Worm (Caenorhabditis elegans) whole organism, L1 larva: Measurements from ENCODE around the gene alx-1.

ENCODE experiments used
- C04F5.9 ChIP-seq: sonication (generic microtip); optimal IDR thresholded peaks from 2 replicates; lab custom pipeline; 2016; ENCODE audit warnings: missing genetic modification characterization, missing compliant biosample characterization
- C34B4.2 ChIP-seq: sonication (generic microtip); optimal IDR thresholded peaks from 2 replicates; lab custom pipeline; 2017; ENCODE audit warnings: mild to moderate bottlenecking, missing genetic modification characterization, missing compliant biosample characterization
- F16B12.6 ChIP-seq: fragments of 150-350 bp; optimal IDR thresholded peaks from 2 replicates; lab custom pipeline; 2014; ENCODE audit warnings: missing biosample characterization, missing genetic modification characterization
- aha-1 ChIP-seq: fragments of 150-350 bp; optimal IDR thresholded peaks from 2 replicates; lab custom pipeline; 2014; ENCODE audit warnings: missing biosample characterization, missing genetic modification characterization
- alr-1 ChIP-seq: fragments of 200-800 bp; sonication (Bioruptor generic); optimal IDR thresholded peaks from 2 replicates; lab custom pipeline; 2018; ENCODE audit warnings: borderline replicate concordance, mild to moderate bottlenecking, missing genetic modification characterization, missing compliant biosample characterization
- aly-2 ChIP-seq: fragments of 150-350 bp; optimal IDR thresholded peaks from 2 replicates; lab custom pipeline; 2014; ENCODE audit warnings: missing biosample characterization, missing genetic modification characterization
- blmp-1 ChIP-seq: fragments of 150-350 bp; optimal IDR thresholded peaks from 2 replicates; lab custom pipeline; 2014; ENCODE audit warnings: missing biosample characterization, missing genetic modification characterization
- ceh-63 ChIP-seq: fragments of 200-800 bp; sonication (Bioruptor generic); optimal IDR thresholded peaks from 2 replicates; lab custom pipeline; 2018; ENCODE audit warnings: mild to moderate bottlenecking, missing genetic modification characterization, missing compliant biosample characterization
- ceh-82 ChIP-seq, 3 experiments: fragments of 150-350 bp in 1 of 3; sonication (generic microtip) in 2 of 3; optimal IDR thresholded peaks; 2 replicates each; lab custom pipeline; 2014 to 2017; ENCODE audit warnings: missing biosample characterization in 3 of 3, missing genetic modification characterization in 3 of 3
- ces-1 ChIP-seq: fragments of 150-350 bp; optimal IDR thresholded peaks from 2 replicates; lab custom pipeline; 2014; ENCODE audit warnings: missing biosample characterization, missing genetic modification reagents, missing genetic modification characterization
- dpl-1 ChIP-seq, 3 experiments: fragments of 150-350 bp in 2 of 3; sonication (generic microtip) in 1 of 3; optimal IDR thresholded peaks; 2 replicates each; lab custom pipeline; 2014 to 2017; ENCODE audit warnings: missing biosample characterization in 3 of 3, missing genetic modification characterization in 3 of 3, missing genetic modification reagents in 3 of 3
- efl-1 ChIP-seq, 4 experiments: fragments of 150-350 bp; optimal IDR thresholded peaks in 3 of 4; peaks in 1 of 4; 1 replicate in 1 of 4; 2 replicates in 3 of 4; lab custom pipeline; 2014; ENCODE audit warnings: missing biosample characterization in 2 of 4, missing genetic modification characterization in 2 of 4, missing genetic modification reagents in 2 of 4
- efl-3 ChIP-seq: fragments of 200-800 bp; sonication (Bioruptor generic); optimal IDR thresholded peaks from 2 replicates; lab custom pipeline; 2018; ENCODE audit warnings: mild to moderate bottlenecking, missing genetic modification characterization, missing compliant biosample characterization
- egl-27 ChIP-seq, 2 experiments: fragments of 150-350 bp in 1 of 2; sonication (generic microtip); optimal IDR thresholded peaks; 3 replicates each; lab custom pipeline; 2017 to 2018; ENCODE audit warnings: missing biosample characterization in 2 of 2, missing genetic modification characterization in 2 of 2, missing genetic modification reagents in 2 of 2
- fkh-4 ChIP-seq: sonication (generic microtip); optimal IDR thresholded peaks from 2 replicates; lab custom pipeline; 2016; ENCODE audit warnings: missing compliant biosample characterization, missing genetic modification characterization, borderline replicate concordance
- fkh-8 ChIP-seq: sonication (generic microtip); optimal IDR thresholded peaks from 2 replicates; lab custom pipeline; 2016; ENCODE audit warnings: mild to moderate bottlenecking, missing genetic modification characterization, missing compliant biosample characterization
- grh-1 ChIP-seq: fragments of 200-800 bp; sonication (Bioruptor generic); IDR thresholded peaks from 2 replicates; pipeline ENCODE4 v1.3.6; 2022; ENCODE audit warnings: missing genetic modification reagents, missing genetic modification characterization, missing compliant biosample characterization
- hlh-17 ChIP-seq: fragments of 200-800 bp; sonication (Bioruptor generic); optimal IDR thresholded peaks from 2 replicates; lab custom pipeline; 2018; ENCODE audit warnings: missing genetic modification characterization, mild to moderate bottlenecking, missing compliant biosample characterization, moderate library complexity, borderline replicate concordance
- hpl-2 ChIP-seq: fragments of 150-350 bp; optimal IDR thresholded peaks from 2 replicates; lab custom pipeline; 2014; ENCODE audit warnings: missing biosample characterization, missing genetic modification reagents, missing genetic modification characterization
- lin-13 ChIP-seq: fragments of 150-350 bp; optimal IDR thresholded peaks from 2 replicates; lab custom pipeline; 2014; ENCODE audit warnings: missing biosample characterization, missing genetic modification reagents, missing genetic modification characterization
- lin-14 ChIP-seq: fragments of 200-800 bp; sonication (Bioruptor generic); optimal IDR thresholded peaks from 2 replicates; lab custom pipeline; 2018; ENCODE audit warnings: mild to moderate bottlenecking, missing genetic modification characterization, moderate library complexity, missing compliant biosample characterization
- lin-15B ChIP-seq: fragments of 150-350 bp; sonication (generic microtip); optimal IDR thresholded peaks from 3 replicates; lab custom pipeline; 2014; ENCODE audit warnings: missing biosample characterization, missing genetic modification characterization
- lin-35 ChIP-seq, 2 experiments: fragments of 150-350 bp; optimal IDR thresholded peaks; 2 replicates each; lab custom pipeline; 2014; ENCODE audit warnings: missing biosample characterization in 2 of 2, missing genetic modification characterization in 2 of 2, missing genetic modification reagents in 2 of 2
- lsy-2 ChIP-seq, 2 experiments: fragments of 150-350 bp; optimal IDR thresholded peaks; 2 replicates each; lab custom pipeline; 2014; ENCODE audit warnings: missing biosample characterization in 2 of 2, missing genetic modification characterization in 2 of 2
- nhr-12 ChIP-seq: sonication (generic microtip); optimal IDR thresholded peaks from 2 replicates; lab custom pipeline; 2017; ENCODE audit warnings: missing biosample characterization, missing genetic modification characterization
- nhr-47 ChIP-seq: sonication (generic microtip); optimal IDR thresholded peaks from 2 replicates; lab custom pipeline; 2016; ENCODE audit warnings: mild to moderate bottlenecking, missing genetic modification characterization, moderate library complexity, missing compliant biosample characterization
- nhr-71 ChIP-seq: sonication (generic microtip); optimal IDR thresholded peaks from 2 replicates; lab custom pipeline; 2016; ENCODE audit warnings: mild to moderate bottlenecking, missing genetic modification characterization, moderate library complexity, missing compliant biosample characterization
- nhr-84 ChIP-seq: sonication (generic microtip); optimal IDR thresholded peaks from 2 replicates; lab custom pipeline; 2017; ENCODE audit warnings: missing biosample characterization, missing genetic modification characterization
- nhr-90 ChIP-seq: sonication (generic microtip); optimal IDR thresholded peaks from 2 replicates; lab custom pipeline; 2016; ENCODE audit warnings: mild to moderate bottlenecking, missing genetic modification characterization, missing compliant biosample characterization; ENCODE audit not compliant: poor library complexity
- pag-3 ChIP-seq: sonication (generic microtip); optimal IDR thresholded peaks from 2 replicates; lab custom pipeline; 2017; ENCODE audit warnings: missing genetic modification characterization, mild to moderate bottlenecking, missing compliant biosample characterization, antibody characterized with exemption, borderline replicate concordance; ENCODE audit not compliant: insufficient read depth
- rnt-1 ChIP-seq: sonication (generic microtip); optimal IDR thresholded peaks from 2 replicates; lab custom pipeline; 2016; ENCODE audit warnings: mild to moderate bottlenecking, missing genetic modification characterization, moderate library complexity, missing compliant biosample characterization
- skn-1 ChIP-seq: fragments of 150-350 bp; optimal IDR thresholded peaks from 2 replicates; lab custom pipeline; 2014; ENCODE audit warnings: missing biosample characterization, missing genetic modification characterization
- snu-23 ChIP-seq: sonication (generic microtip); optimal IDR thresholded peaks from 2 replicates; lab custom pipeline; 2016; ENCODE audit warnings: missing genetic modification characterization, missing compliant biosample characterization
- sox-4 ChIP-seq: sonication (generic microtip); optimal IDR thresholded peaks from 2 replicates; lab custom pipeline; 2016; ENCODE audit warnings: missing genetic modification characterization, missing compliant biosample characterization
- sup-37 ChIP-seq: fragments of 200-800 bp; sonication (Bioruptor generic); optimal IDR thresholded peaks from 2 replicates; lab custom pipeline; 2018; ENCODE audit warnings: mild to moderate bottlenecking, missing genetic modification characterization, missing compliant biosample characterization
- swsn-7 ChIP-seq: sonication (generic microtip); optimal IDR thresholded peaks from 2 replicates; lab custom pipeline; 2016; ENCODE audit warnings: missing genetic modification characterization, missing compliant biosample characterization
- tbx-2 ChIP-seq: sonication (generic microtip); optimal IDR thresholded peaks from 2 replicates; lab custom pipeline; 2016; ENCODE audit warnings: missing genetic modification characterization, missing compliant biosample characterization
- unc-130 ChIP-seq: fragments of 150-350 bp; optimal IDR thresholded peaks from 2 replicates; lab custom pipeline; 2017; ENCODE audit warnings: missing biosample characterization, missing genetic modification characterization, inconsistent platforms
- unc-30 ChIP-seq: sonication (generic microtip); optimal IDR thresholded peaks from 2 replicates; lab custom pipeline; 2017; ENCODE audit warnings: missing biosample characterization, missing genetic modification characterization
- unc-86 ChIP-seq: sonication (generic microtip); optimal IDR thresholded peaks from 2 replicates; lab custom pipeline; 2016; ENCODE audit warnings: missing genetic modification characterization, missing compliant biosample characterization
- unc-98 ChIP-seq: fragments of 200-800 bp; sonication (Bioruptor generic); IDR thresholded peaks from 2 replicates; pipeline ENCODE4 v1.3.6; 2022; ENCODE audit warnings: missing genetic modification characterization, missing compliant biosample characterization
- zip-4 ChIP-seq: fragments of 200-800 bp; sonication (Bioruptor generic); optimal IDR thresholded peaks from 2 replicates; lab custom pipeline; 2018; ENCODE audit warnings: mild to moderate bottlenecking, missing genetic modification characterization, moderate library complexity, missing compliant biosample characterization

The alx-1 gene

ce11 chrIII:9946806-9947419 is 10.2 kb upstream of the alx-1 start, which contains the start of gene K03H1.7:
TSS of gene K03H1.7 (plus strand) at chrIII:9947405.
- TF ChIP-seq sup-37, result no peak
- no peak for TF ChIP-seq efl-3 (GFP tag; lab: Kevin White, UChicago)
- no peak for TF ChIP-seq ceh-82 (tag; optimal IDR thresholded peaks at IDR 0.05; lab: Kevin White, UChicago)
- TF ChIP-seq dpl-1 (GFP tag; optimal IDR thresholded peaks at IDR 0.05; lab: Kevin White, UChicago), result peak; percentile 43 to 80 (median 67)
- TF ChIP-seq unc-30 (tag; lab: Kevin White, UChicago), result no peak
- no peak for TF ChIP-seq rnt-1 (tag; lab: Kevin White, UChicago)
- no peak for TF ChIP-seq sox-4 (tag; lab: Kevin White, UChicago)
- TF ChIP-seq lin-35 (GFP tag; optimal IDR thresholded peaks at IDR 0.05; lab: Kevin White, UChicago), result peak; percentile 1 to 84
- no peak for TF ChIP-seq ces-1 (GFP tag; lab: Kevin White, UChicago)
- no peak for TF ChIP-seq aly-2
- no peak for TF ChIP-seq unc-86
- TF ChIP-seq efl-1 (optimal IDR thresholded peaks at IDR 0.05; lab: Kevin White, UChicago), result peak; percentile 64 to 69
- TF ChIP-seq efl-1 (GFP tag; optimal IDR thresholded peaks at IDR 0.05 in 1 of 2; lab: Kevin White, UChicago), result peak; percentile 81 to 97
- TF ChIP-seq lin-15B, result peak; percentile 63
- no peak for TF ChIP-seq C34B4.2
- TF ChIP-seq lin-13 (GFP tag; lab: Kevin White, UChicago), result no peak
- no peak for TF ChIP-seq ceh-63 (GFP tag; lab: Kevin White, UChicago)
- no peak for TF ChIP-seq unc-98 (GFP tag; lab: Robert Waterston, UW)
- no peak for TF ChIP-seq pag-3 (tag; lab: Kevin White, UChicago)
- peak; percentile 74 for TF ChIP-seq F16B12.6 (tag; lab: Kevin White, UChicago)
- TF ChIP-seq lin-14 (GFP tag; lab: Kevin White, UChicago), result no peak
- TF ChIP-seq nhr-47, result no peak
- no peak for TF ChIP-seq swsn-7 (tag; lab: Kevin White, UChicago)
- TF ChIP-seq unc-130, result no peak

DNA sequence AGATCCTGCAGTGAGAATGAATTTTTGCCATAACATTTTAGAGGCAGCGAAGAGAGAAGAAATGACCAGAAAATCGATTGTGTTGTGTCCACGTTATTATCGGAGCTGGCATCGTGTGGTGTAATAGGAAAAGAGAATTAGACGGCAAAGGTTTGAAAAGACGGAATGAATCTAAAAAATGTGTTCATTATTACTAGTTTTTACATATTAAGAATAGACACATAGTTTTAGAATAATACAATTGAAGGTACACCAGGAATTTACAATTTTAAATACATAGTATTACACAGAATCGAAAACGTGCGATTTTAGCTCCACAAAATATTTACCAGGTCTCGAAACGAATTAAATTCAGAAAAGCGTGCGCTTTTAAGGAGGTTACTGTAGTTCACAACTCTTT is 6.9 kb upstream of the alx-1 start, which contains the start of gene K03H1.13:
K03H1.13 (minus strand) TSS at position 101 of the 400 bp plus-strand sequence.
- no peak for TF ChIP-seq fkh-8 (tag; lab: Kevin White, UChicago)
- no peak for TF ChIP-seq efl-1 (optimal IDR thresholded peaks at IDR 0.05; lab: Kevin White, UChicago)
- TF ChIP-seq efl-1 (GFP tag; optimal IDR thresholded peaks at IDR 0.05 in 1 of 2; lab: Kevin White, UChicago), result peak in 1 of 2 experiments; percentile 30
- no peak for TF ChIP-seq fkh-4
- no peak for TF ChIP-seq blmp-1 (tag; lab: Kevin White, UChicago)

DNA sequence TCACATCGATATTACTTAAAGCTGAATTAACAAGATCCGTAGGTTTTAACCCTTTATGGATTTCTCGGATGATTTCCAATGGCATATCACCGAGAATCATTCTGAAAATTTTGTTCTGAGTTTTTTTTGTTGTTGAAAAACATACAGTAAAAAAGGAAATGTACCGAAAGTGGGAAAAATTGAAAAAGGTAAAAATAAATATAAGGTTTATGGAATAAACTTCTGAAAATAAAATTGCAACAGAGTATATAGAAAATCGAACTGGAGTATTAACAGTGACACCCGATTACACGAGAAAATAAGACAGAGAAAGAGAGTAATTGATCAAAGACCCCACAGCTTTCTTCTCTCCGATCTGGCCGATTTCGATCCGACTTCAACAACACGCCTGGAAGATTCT is 5.3 kb upstream of the alx-1 start, which contains the start of gene K03H1.11:
K03H1.11 (minus strand) TSS at position 101 of the 400 bp plus-strand sequence.
- TF ChIP-seq lin-13 (GFP tag; lab: Kevin White, UChicago), result no peak
- TF ChIP-seq C04F5.9 (tag; lab: Kevin White, UChicago), result no peak
- TF ChIP-seq egl-27 (tag; optimal IDR thresholded peaks at IDR 0.05; lab: Kevin White, UChicago), result no peak
- TF ChIP-seq, all 84 proteins: peak for 0

DNA sequence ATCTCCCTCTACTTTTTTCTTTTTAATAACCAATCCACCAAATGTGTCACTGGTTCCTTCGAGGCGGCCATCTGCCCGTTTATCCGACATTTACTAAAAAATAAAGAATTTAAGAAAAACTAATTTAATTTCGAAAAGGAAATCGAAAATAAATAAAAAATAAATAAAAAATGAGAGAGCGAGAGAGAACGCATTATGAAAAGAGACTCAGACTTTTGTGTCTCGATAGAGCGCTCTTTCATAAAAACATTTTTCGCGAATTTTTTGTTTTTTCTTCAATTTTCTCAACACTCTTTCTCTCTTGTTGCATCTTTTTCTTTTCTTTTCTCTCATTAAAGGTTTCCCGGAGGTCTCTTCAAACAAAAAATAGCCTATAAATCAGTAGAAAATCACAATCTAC is 1.0 kb upstream of the alx-1 start, which contains the start of gene mog-1:
mog-1 (minus strand) TSS at position 93 of the 400 bp plus-strand sequence.
- TF ChIP-seq hpl-2, result no peak
- TF ChIP-seq hlh-17 (GFP tag; lab: Kevin White, UChicago), result no peak
- TF ChIP-seq nhr-47, result no peak
- no peak for TF ChIP-seq ceh-63 (GFP tag; lab: Kevin White, UChicago)
- TF ChIP-seq swsn-7 (tag; lab: Kevin White, UChicago), result no peak
- TF ChIP-seq efl-3 (GFP tag; lab: Kevin White, UChicago), result no peak
- TF ChIP-seq rnt-1 (tag; lab: Kevin White, UChicago), result no peak
- TF ChIP-seq sox-4 (tag; lab: Kevin White, UChicago), result no peak
- no peak for TF ChIP-seq F16B12.6 (tag; lab: Kevin White, UChicago)
- TF ChIP-seq alr-1, result no peak
- peak; percentile 30 for TF ChIP-seq lin-14 (GFP tag; lab: Kevin White, UChicago)
- no peak for TF ChIP-seq nhr-12 (tag; lab: Kevin White, UChicago)
- TF ChIP-seq skn-1 (tag; lab: Kevin White, UChicago), result peak; percentile 18
- no peak for TF ChIP-seq aha-1
- TF ChIP-seq tbx-2, result no peak
- TF ChIP-seq blmp-1 (tag; lab: Kevin White, UChicago), result peak; percentile 2
- peak in 1 of 2 experiments; percentile 64 for TF ChIP-seq lsy-2 (tag; optimal IDR thresholded peaks at IDR 0.05; lab: Kevin White, UChicago)
- no peak for TF ChIP-seq nhr-84 (tag; lab: Kevin White, UChicago)
- TF ChIP-seq lin-15B, result no peak
- no peak for TF ChIP-seq fkh-4
- no peak for TF ChIP-seq nhr-90
- no peak for TF ChIP-seq grh-1 (GFP tag; lab: Robert Waterston, UW)
- TF ChIP-seq zip-4 (GFP tag; lab: Kevin White, UChicago), result no peak
- TF ChIP-seq snu-23 (GFP tag; lab: Kevin White, UChicago), result peak; percentile 17
- peak; percentile 7 to 19 for TF ChIP-seq efl-1 (optimal IDR thresholded peaks at IDR 0.05; lab: Kevin White, UChicago)
- peak; percentile 43 to 51 for TF ChIP-seq efl-1 (GFP tag; optimal IDR thresholded peaks at IDR 0.05 in 1 of 2; lab: Kevin White, UChicago)
- no peak for TF ChIP-seq nhr-71 (tag; lab: Kevin White, UChicago)
